Worm (Caenorhabditis elegans) whole organism, L1 larva: ENCODE measurements around the gene Y49E10.10.
A peak's percentile ranks its signal among the peaks of the same experiment; 100 is the strongest.

Experiments used
- C04F5.9 ChIP-seq: sonication (generic microtip); optimal IDR thresholded peaks from 2 replicates; lab custom pipeline; 2016; ENCODE audit warnings: missing genetic modification characterization, missing compliant biosample characterization
- C16A3.4 ChIP-seq: fragments of 150-350 bp; optimal IDR thresholded peaks from 2 replicates; lab custom pipeline; 2014; ENCODE audit warnings: missing biosample characterization, missing genetic modification characterization
- aly-2 ChIP-seq: fragments of 150-350 bp; optimal IDR thresholded peaks from 2 replicates; lab custom pipeline; 2014; ENCODE audit warnings: missing biosample characterization, missing genetic modification characterization
- blmp-1 ChIP-seq: fragments of 150-350 bp; optimal IDR thresholded peaks from 2 replicates; lab custom pipeline; 2014; ENCODE audit warnings: missing biosample characterization, missing genetic modification characterization
- ces-1 ChIP-seq: fragments of 150-350 bp; optimal IDR thresholded peaks from 2 replicates; lab custom pipeline; 2014; ENCODE audit warnings: missing biosample characterization, missing genetic modification reagents, missing genetic modification characterization
- dpl-1 ChIP-seq, 3 experiments: fragments of 150-350 bp in 2 of 3; sonication (generic microtip) in 1 of 3; optimal IDR thresholded peaks; 2 replicates each; lab custom pipeline; 2014 to 2017; ENCODE audit warnings: missing biosample characterization in 3 of 3, missing genetic modification characterization in 3 of 3, missing genetic modification reagents in 3 of 3
- dsc-1 ChIP-seq: sonication (generic microtip); optimal IDR thresholded peaks from 2 replicates; lab custom pipeline; 2016; ENCODE audit warnings: mild to moderate bottlenecking, missing genetic modification characterization, missing compliant biosample characterization
- efl-1 ChIP-seq, 4 experiments: fragments of 150-350 bp; optimal IDR thresholded peaks in 3 of 4; peaks in 1 of 4; 1 replicate in 1 of 4; 2 replicates in 3 of 4; lab custom pipeline; 2014; ENCODE audit warnings: missing biosample characterization in 2 of 4, missing genetic modification characterization in 2 of 4, missing genetic modification reagents in 2 of 4
- egl-13 ChIP-seq: sonication (generic microtip); optimal IDR thresholded peaks from 2 replicates; lab custom pipeline; 2016; ENCODE audit warnings: missing genotype, missing genetic modification reagents, missing genetic modification characterization, missing compliant biosample characterization
- elt-3 ChIP-seq, 6 experiments: fragments of 150-350 bp in 1 of 6; sonication (generic microtip); optimal IDR thresholded peaks; 2 replicates each; lab custom pipeline; 2017 to 2018; ENCODE audit warnings: missing biosample characterization in 6 of 6, missing genetic modification characterization in 6 of 6, inconsistent platforms in 1 of 6
- ets-5 ChIP-seq: fragments of 200-800 bp; sonication (Bioruptor generic); IDR thresholded peaks from 2 replicates; pipeline ENCODE4 v1.3.6; 2022; ENCODE audit warnings: missing genetic modification characterization, missing compliant biosample characterization
- fkh-10 ChIP-seq: sonication (generic microtip); optimal IDR thresholded peaks from 2 replicates; lab custom pipeline; 2017; ENCODE audit warnings: missing biosample characterization, missing genetic modification reagents, missing genetic modification characterization
- fkh-4 ChIP-seq: sonication (generic microtip); optimal IDR thresholded peaks from 2 replicates; lab custom pipeline; 2016; ENCODE audit warnings: missing compliant biosample characterization, missing genetic modification characterization, borderline replicate concordance
- fos-1 ChIP-seq: fragments of 150-350 bp; optimal IDR thresholded peaks from 2 replicates; lab custom pipeline; 2014; ENCODE audit warnings: missing biosample characterization, missing genetic modification characterization
- grh-1 ChIP-seq: fragments of 200-800 bp; sonication (Bioruptor generic); IDR thresholded peaks from 2 replicates; pipeline ENCODE4 v1.3.6; 2022; ENCODE audit warnings: missing genetic modification reagents, missing genetic modification characterization, missing compliant biosample characterization
- hlh-4 ChIP-seq: sonication (generic microtip); optimal IDR thresholded peaks from 2 replicates; lab custom pipeline; 2016; ENCODE audit warnings: mild to moderate bottlenecking, missing genetic modification characterization, missing compliant biosample characterization
- irx-1 ChIP-seq: sonication (generic microtip); optimal IDR thresholded peaks from 2 replicates; lab custom pipeline; 2016; ENCODE audit warnings: missing genetic modification characterization, missing compliant biosample characterization
- jun-1 ChIP-seq: fragments of 150-350 bp; optimal IDR thresholded peaks from 2 replicates; lab custom pipeline; 2014; ENCODE audit warnings: missing biosample characterization, missing genetic modification reagents, missing genetic modification characterization
- lin-14 ChIP-seq: fragments of 200-800 bp; sonication (Bioruptor generic); optimal IDR thresholded peaks from 2 replicates; lab custom pipeline; 2018; ENCODE audit warnings: mild to moderate bottlenecking, missing genetic modification characterization, moderate library complexity, missing compliant biosample characterization
- lin-35 ChIP-seq, 2 experiments: fragments of 150-350 bp; optimal IDR thresholded peaks; 2 replicates each; lab custom pipeline; 2014; ENCODE audit warnings: missing biosample characterization in 2 of 2, missing genetic modification characterization in 2 of 2, missing genetic modification reagents in 2 of 2
- lin-39 ChIP-seq: fragments of 150-350 bp; optimal IDR thresholded peaks from 2 replicates; lab custom pipeline; 2014; ENCODE audit warnings: missing biosample characterization, missing genetic modification reagents, missing genetic modification characterization
- lsy-2 ChIP-seq, 2 experiments: fragments of 150-350 bp; optimal IDR thresholded peaks; 2 replicates each; lab custom pipeline; 2014; ENCODE audit warnings: missing biosample characterization in 2 of 2, missing genetic modification characterization in 2 of 2
- mep-1 ChIP-seq: fragments of 150-350 bp; optimal IDR thresholded peaks from 2 replicates; lab custom pipeline; 2014; ENCODE audit warnings: missing biosample characterization, missing genetic modification characterization
- nhr-20 ChIP-seq: sonication (generic microtip); optimal IDR thresholded peaks from 2 replicates; lab custom pipeline; 2016; ENCODE audit warnings: mild to moderate bottlenecking, missing genetic modification characterization, missing compliant biosample characterization
- nhr-71 ChIP-seq: sonication (generic microtip); optimal IDR thresholded peaks from 2 replicates; lab custom pipeline; 2016; ENCODE audit warnings: mild to moderate bottlenecking, missing genetic modification characterization, moderate library complexity, missing compliant biosample characterization
- nhr-77 ChIP-seq: fragments of 150-350 bp; optimal IDR thresholded peaks from 2 replicates; lab custom pipeline; 2014; ENCODE audit warnings: missing biosample characterization, missing genetic modification characterization
- nhr-85 ChIP-seq: sonication (generic microtip); peaks from one replicate; lab custom pipeline; 2016; ENCODE audit warnings: missing genetic modification characterization, inconsistent platforms, missing compliant biosample characterization
- pag-3 ChIP-seq: sonication (generic microtip); optimal IDR thresholded peaks from 2 replicates; lab custom pipeline; 2017; ENCODE audit warnings: missing genetic modification characterization, mild to moderate bottlenecking, missing compliant biosample characterization, antibody characterized with exemption, borderline replicate concordance; ENCODE audit not compliant: insufficient read depth
- pax-3 ChIP-seq: fragments of 200-800 bp; sonication (Bioruptor generic); optimal IDR thresholded peaks from 2 replicates; lab custom pipeline; 2018; ENCODE audit warnings: mild to moderate bottlenecking, missing genetic modification characterization, moderate library complexity, missing compliant biosample characterization
- skn-1 ChIP-seq: fragments of 150-350 bp; optimal IDR thresholded peaks from 2 replicates; lab custom pipeline; 2014; ENCODE audit warnings: missing biosample characterization, missing genetic modification characterization
- snpc-4 ChIP-seq: fragments of 150-350 bp; optimal IDR thresholded peaks from 2 replicates; lab custom pipeline; 2014; ENCODE audit warnings: missing biosample characterization, missing genetic modification characterization
- snu-23 ChIP-seq: sonication (generic microtip); optimal IDR thresholded peaks from 2 replicates; lab custom pipeline; 2016; ENCODE audit warnings: missing genetic modification characterization, missing compliant biosample characterization
- sup-37 ChIP-seq: fragments of 200-800 bp; sonication (Bioruptor generic); optimal IDR thresholded peaks from 2 replicates; lab custom pipeline; 2018; ENCODE audit warnings: mild to moderate bottlenecking, missing genetic modification characterization, missing compliant biosample characterization
- tlp-1 ChIP-seq: fragments of 150-350 bp; optimal IDR thresholded peaks from 2 replicates; lab custom pipeline; 2014; ENCODE audit warnings: missing biosample characterization, missing genetic modification characterization
- ztf-4 ChIP-seq: fragments of 150-350 bp; optimal IDR thresholded peaks from 2 replicates; lab custom pipeline; 2014; ENCODE audit warnings: missing biosample characterization, missing genetic modification characterization

Y49E10.10 gene

DNA sequence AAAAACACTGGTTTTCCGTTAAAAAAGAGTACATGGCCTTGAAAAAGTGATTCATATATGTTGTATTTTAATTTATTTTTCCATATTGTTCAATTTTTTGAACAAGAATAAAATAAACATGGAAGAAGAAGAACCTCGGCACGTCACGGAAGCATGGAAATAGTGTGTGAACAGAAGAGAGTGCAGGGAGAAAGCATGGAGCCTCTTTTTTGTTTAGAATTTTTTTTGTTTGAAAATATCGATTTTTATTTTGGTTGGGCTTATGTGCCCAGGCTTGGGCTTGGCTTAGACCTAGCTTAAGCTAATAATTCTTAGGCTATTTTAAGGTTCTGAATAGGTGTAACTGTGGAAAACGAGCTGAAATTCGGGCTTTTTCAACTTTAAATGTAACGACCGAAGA is 26.4 kb downstream of the Y49E10.10 start, which contains the start of gene tat-1:
TSS of gene tat-1 (minus strand) at position 11 of the 400 bp plus-strand sequence.
- TF ChIP-seq lsy-2 (tag; optimal IDR thresholded peaks at IDR 0.05; lab: Kevin White, UChicago) (peak in 1 of 2 experiments; percentile 2), fos-1 (no peak), nhr-85 (peak; percentile 16), C04F5.9 (tag; lab: Kevin White, UChicago) (no peak), irx-1 (tag; lab: Kevin White, UChicago) (no peak), ets-5 (GFP tag; lab: Robert Waterston, UW) (no peak), lin-39 (no peak), dpl-1 (GFP tag; optimal IDR thresholded peaks at IDR 0.05; lab: Kevin White, UChicago) (peak in 1 of 3 experiments; percentile 24), sup-37 (GFP tag; lab: Kevin White, UChicago) (no peak), fkh-10 (GFP tag; lab: Kevin White, UChicago) (no peak), efl-1 (optimal IDR thresholded peaks at IDR 0.05; lab: Kevin White, UChicago) (no peak), efl-1 (GFP tag; optimal IDR thresholded peaks at IDR 0.05 in 1 of 2; lab: Kevin White, UChicago) (peak; percentile 23 to 33), aly-2 (tag; lab: Kevin White, UChicago) (no peak), hlh-4 (tag; lab: Kevin White, UChicago) (no peak), ces-1 (GFP tag; lab: Kevin White, UChicago) (no peak)

- TF ChIP-seq lin-35 (GFP tag; optimal IDR thresholded peaks at IDR 0.05; lab: Kevin White, UChicago) (peak in 1 of 2 experiments; percentile 61), mep-1 (tag; lab: Kevin White, UChicago) (peak; percentile 66), skn-1 (tag; lab: Kevin White, UChicago) (peak; percentile 39), jun-1 (peak; percentile 11), pag-3 (no peak), snu-23 (peak; percentile 57), egl-13 (tag; lab: Kevin White, UChicago) (no peak), lin-14 (GFP tag; lab: Kevin White, UChicago) (peak; percentile 78), lsy-2 (tag; optimal IDR thresholded peaks at IDR 0.05; lab: Kevin White, UChicago) (peak in 1 of 2 experiments; percentile 57), nhr-71 (tag; lab: Kevin White, UChicago) (peak; percentile 27), pax-3 (no peak), snpc-4 (tag; lab: Kevin White, UChicago) (no peak), blmp-1 (peak; percentile 78), elt-3 (tag; optimal IDR thresholded peaks at IDR 0.05; lab: Kevin White, UChicago) (peak in 1 of 6 experiments; percentile 12), dpl-1 (GFP tag; optimal IDR thresholded peaks at IDR 0.05; lab: Kevin White, UChicago) (peak in 2 of 3 experiments; percentile 29 to 31), efl-1 (optimal IDR thresholded peaks at IDR 0.05; lab: Kevin White, UChicago) (peak; percentile 27), efl-1 (GFP tag; optimal IDR thresholded peaks at IDR 0.05 in 1 of 2; lab: Kevin White, UChicago) (peak; percentile 27 to 95), C16A3.4 (tag; lab: Kevin White, UChicago) (no peak), nhr-77 (tag; lab: Kevin White, UChicago) (peak; percentile 46), nhr-20 (tag; lab: Kevin White, UChicago) (peak; percentile 62)
These were observed 28.8 kb downstream of the Y49E10.10 start for ce11 chrIII:12424066-12424465.

ce11 chrIII:12424663-12425062 is 29.4 kb downstream of the Y49E10.10 start:
- TF ChIP-seq efl-1 (optimal IDR thresholded peaks at IDR 0.05; lab: Kevin White, UChicago): no peak
- peak in 1 of 2 experiments; percentile 82 for TF ChIP-seq efl-1 (GFP tag; optimal IDR thresholded peaks at IDR 0.05 in 1 of 2; lab: Kevin White, UChicago)
- no peak for TF ChIP-seq dsc-1 (tag; lab: Kevin White, UChicago)

ce11 chrIII:12425846-12426405 is 30.7 kb downstream of the Y49E10.10 start:
- TF ChIP-seq ztf-4 (tag; lab: Kevin White, UChicago): no peak
- TF ChIP-seq grh-1 (GFP tag; lab: Robert Waterston, UW): 0 out of 2 replicates have a peak, but pooled peaks have one; percentile 13
- TF ChIP-seq fkh-4 (tag; lab: Kevin White, UChicago): no peak
- no peak for TF ChIP-seq efl-1 (optimal IDR thresholded peaks at IDR 0.05; lab: Kevin White, UChicago)
- TF ChIP-seq efl-1 (GFP tag; optimal IDR thresholded peaks at IDR 0.05 in 1 of 2; lab: Kevin White, UChicago): peak in 1 of 2 experiments; percentile 91
- peak; percentile 70 for TF ChIP-seq tlp-1 (tag; lab: Kevin White, UChicago)
- TF ChIP-seq lsy-2 (tag; optimal IDR thresholded peaks at IDR 0.05; lab: Kevin White, UChicago): peak in 1 of 2 experiments; percentile 15
- TF ChIP-seq, all 84 proteins: peak for 4
